Fruit fly (Drosophila melanogaster) S2 (cell line): ENCODE data around the gene CG14907.

Experiments used
- CG8478 ChIP-seq: fragments of >200 bp; optimal IDR thresholded peaks from 2 replicates; lab custom pipeline; 2018
- CTCF ChIP-seq, 2 experiments: fragments of >200 bp; optimal IDR thresholded peaks; 2 replicates each; lab custom pipeline; 2018

DNA sequence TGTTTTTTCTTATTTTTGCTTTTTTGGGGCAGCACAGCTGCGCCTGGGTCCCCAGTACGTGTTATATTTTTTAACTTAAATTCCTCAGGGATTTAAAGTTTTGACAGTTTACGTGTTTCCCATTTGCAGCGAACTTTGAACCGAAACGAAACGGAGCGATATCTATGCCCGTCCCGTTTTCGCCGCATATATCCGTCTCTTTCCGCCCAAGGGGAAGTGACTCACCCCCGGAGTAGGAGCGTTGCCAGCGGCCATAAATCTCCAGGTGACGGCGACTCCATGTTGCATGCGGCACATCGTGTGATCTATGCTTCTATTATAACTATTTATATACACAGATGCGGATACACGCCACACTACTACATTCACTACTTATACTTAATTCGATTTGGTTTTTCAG is 9.6 kb upstream of the CG14907 start:
- TF ChIP-seq CG8478, result no peak
- TF ChIP-seq CTCF (optimal IDR thresholded peaks at IDR 0.05; lab: Kevin White, UChicago), result no peak
